Fruit fly (Drosophila melanogaster) whole organism, embryonic: ENCODE results near the gene UQCR-Q.

ENCODE experiments used
- BEAF-32 ChIP-seq: fragments of 200-800 bp; sonication (Bioruptor generic); optimal IDR thresholded peaks from 3 replicates; lab custom pipeline; 2017; ENCODE audit warnings: missing biosample characterization, missing genetic modification characterization, mild to moderate bottlenecking, moderate library complexity, missing genetic modification reagents
- CG11696 ChIP-seq: fragments of 200-800 bp; sonication (Bioruptor generic); IDR thresholded peaks from 2 replicates; pipeline ENCODE4 v1.3.6; 2022; ENCODE audit warnings: missing biosample characterization, missing genetic modification characterization
- CG12071 ChIP-seq: fragments of 200-800 bp; sonication (Bioruptor generic); optimal IDR thresholded peaks from 3 replicates; lab custom pipeline; 2018; ENCODE audit warnings: missing biosample characterization, mild to moderate bottlenecking, missing genetic modification characterization
- CG12744 ChIP-seq: fragments of 200-800 bp; sonication (Bioruptor generic); optimal IDR thresholded peaks from 2 replicates; lab custom pipeline; 2016; ENCODE audit warnings: missing biosample characterization, missing genetic modification characterization
- CG13296 ChIP-seq: fragments of 200-800 bp; sonication (Bioruptor generic); optimal IDR thresholded peaks from 3 replicates; lab custom pipeline; 2018; ENCODE audit warnings: missing biosample characterization, mild to moderate bottlenecking, missing genetic modification characterization
- CG14050 ChIP-seq: fragments of 200-800 bp; sonication (Bioruptor generic); IDR thresholded peaks from 3 replicates; pipeline ENCODE4 v1.3.6; 2022; ENCODE audit warnings: missing biosample characterization, missing genetic modification characterization
- CG18262 ChIP-seq: fragments of 200-800 bp; optimal IDR thresholded peaks from 3 replicates; lab custom pipeline; 2019; ENCODE audit warnings: missing biosample characterization, mild to moderate bottlenecking, missing genetic modification characterization, moderate library complexity
- CG2116 ChIP-seq: fragments of 200-800 bp; sonication (Bioruptor generic); optimal IDR thresholded peaks from 3 replicates; lab custom pipeline; 2018; ENCODE audit warnings: missing biosample characterization, mild to moderate bottlenecking, missing genetic modification characterization
- CG2120 ChIP-seq: fragments of 200-800 bp; sonication (Bioruptor generic); optimal IDR thresholded peaks from 3 replicates; lab custom pipeline; 2016; ENCODE audit warnings: missing biosample characterization, missing genetic modification characterization
- CG31441 ChIP-seq: fragments of 200-800 bp; sonication (Bioruptor generic); IDR thresholded peaks from 2 replicates; pipeline ENCODE4 v1.3.6; 2022; ENCODE audit warnings: missing biosample characterization, missing genetic modification characterization
- CG32532 ChIP-seq: fragments of 200-800 bp; sonication (Bioruptor generic); IDR thresholded peaks from 2 replicates; pipeline ENCODE4 v1.3.6; 2022; ENCODE audit warnings: missing biosample characterization, missing genetic modification characterization
- CG33213 ChIP-seq: fragments of 200-800 bp; sonication (Bioruptor generic); optimal IDR thresholded peaks from 3 replicates; lab custom pipeline; 2016; ENCODE audit warnings: missing biosample characterization, missing genetic modification characterization
- CG34422 ChIP-seq: fragments of 200-800 bp; sonication (Bioruptor generic); IDR thresholded peaks from 3 replicates; pipeline ENCODE4 v1.3.6; 2022; ENCODE audit warnings: missing biosample characterization, missing genetic modification characterization
- CG4360 ChIP-seq: fragments of 200-800 bp; sonication (Bioruptor generic); IDR thresholded peaks from 2 replicates; pipeline ENCODE4 v1.3.6; 2022; ENCODE audit warnings: missing biosample characterization, missing genetic modification characterization
- CG4424 ChIP-seq: fragments of 200-800 bp; sonication (Bioruptor generic); optimal IDR thresholded peaks from 3 replicates; lab custom pipeline; 2016; ENCODE audit warnings: missing biosample characterization, missing genetic modification characterization
- CG7271 ChIP-seq: fragments of 200-800 bp; sonication (Bioruptor generic); optimal IDR thresholded peaks from 2 replicates; lab custom pipeline; 2018; ENCODE audit warnings: missing biosample characterization, mild to moderate bottlenecking, missing genetic modification characterization, moderate library complexity
- CG7745 ChIP-seq: fragments of 200-800 bp; sonication (Bioruptor generic); optimal IDR thresholded peaks from 2 replicates; lab custom pipeline; 2018; ENCODE audit warnings: missing biosample characterization, mild to moderate bottlenecking, missing genetic modification characterization, moderate library complexity
- CG7839 ChIP-seq: fragments of 200-800 bp; sonication (Bioruptor generic); optimal IDR thresholded peaks from 3 replicates; lab custom pipeline; 2018; ENCODE audit warnings: missing biosample characterization, mild to moderate bottlenecking, missing genetic modification characterization, moderate library complexity
- ERR ChIP-seq: fragments of 200-800 bp; sonication (Bioruptor generic); optimal IDR thresholded peaks from 2 replicates; lab custom pipeline; 2016; ENCODE audit warnings: missing biosample characterization, missing genetic modification characterization
- H15 ChIP-seq: fragments of 200-800 bp; sonication (Bioruptor generic); IDR thresholded peaks from 3 replicates; pipeline ENCODE4 v1.3.6; 2022; ENCODE audit warnings: missing biosample characterization, missing genetic modification characterization
- H2.0 ChIP-seq: fragments of 200-800 bp; sonication (Bioruptor generic); IDR thresholded peaks from 2 replicates; pipeline ENCODE4 v1.3.6; 2022; ENCODE audit warnings: missing biosample characterization, missing genetic modification characterization
- Kr ChIP-seq: fragments of 200-800 bp; sonication (Bioruptor generic); optimal IDR thresholded peaks from 2 replicates; lab custom pipeline; 2017; ENCODE audit warnings: missing biosample characterization, mild to moderate bottlenecking, missing genetic modification characterization
- Lhr ChIP-seq: fragments of 200-800 bp; sonication (Bioruptor generic); optimal IDR thresholded peaks from 3 replicates; lab custom pipeline; 2017; ENCODE audit warnings: mild to moderate bottlenecking, missing biosample characterization, missing genetic modification reagents, missing genetic modification characterization
- MBD-R2 ChIP-seq: fragments of 200-800 bp; sonication (Bioruptor generic); IDR thresholded peaks from 2 replicates; pipeline ENCODE4 v1.3.6; 2022; ENCODE audit warnings: missing biosample characterization, missing genetic modification characterization
- MESR4 ChIP-seq: fragments of 200-800 bp; sonication (Bioruptor generic); optimal IDR thresholded peaks from 2 replicates; lab custom pipeline; 2018; ENCODE audit warnings: missing biosample characterization, mild to moderate bottlenecking, missing genetic modification characterization, moderate library complexity
- NK7.1 ChIP-seq: fragments of 200-800 bp; sonication (Bioruptor generic); optimal IDR thresholded peaks from 3 replicates; lab custom pipeline; 2016; ENCODE audit warnings: missing biosample characterization, missing genetic modification characterization
- Neu2 ChIP-seq: fragments of 200-800 bp; sonication (Bioruptor generic); optimal IDR thresholded peaks from 3 replicates; lab custom pipeline; 2016; ENCODE audit warnings: missing biosample characterization, missing genetic modification characterization, borderline replicate concordance
- Oli ChIP-seq: fragments of 200-800 bp; sonication (Bioruptor generic); optimal IDR thresholded peaks from 2 replicates; lab custom pipeline; 2018; ENCODE audit warnings: missing biosample characterization, mild to moderate bottlenecking, missing genetic modification characterization, moderate library complexity
- PHDP ChIP-seq: fragments of 200-800 bp; sonication (Bioruptor generic); optimal IDR thresholded peaks from 3 replicates; lab custom pipeline; 2018; ENCODE audit warnings: missing biosample characterization, mild to moderate bottlenecking, missing genetic modification characterization, moderate library complexity
- Taf1 ChIP-seq: fragments of 200-800 bp; sonication (Bioruptor generic); IDR thresholded peaks from 2 replicates; pipeline ENCODE4 v1.3.6; 2022; ENCODE audit warnings: missing biosample characterization, missing genetic modification characterization
- Xrp1 ChIP-seq: fragments of 200-800 bp; sonication (Bioruptor generic); IDR thresholded peaks from 2 replicates; pipeline ENCODE4 v1.3.6; 2022; ENCODE audit warnings: missing biosample characterization, missing genetic modification characterization
- bsh ChIP-seq, 2 experiments: fragments of 200-800 bp; sonication (Bioruptor generic); optimal IDR thresholded peaks; 2 replicates each; lab custom pipeline; 2017 to 2018; ENCODE audit warnings: mild to moderate bottlenecking in 2 of 2, missing biosample characterization in 2 of 2, missing genetic modification characterization in 2 of 2, moderate library complexity in 1 of 2
- cg ChIP-seq: fragments of 200-800 bp; sonication (Bioruptor generic); optimal IDR thresholded peaks from 3 replicates; lab custom pipeline; 2019; ENCODE audit warnings: missing biosample characterization, mild to moderate bottlenecking, missing genetic modification characterization, moderate library complexity
- dysf ChIP-seq: fragments of 200-800 bp; sonication (Bioruptor generic); IDR thresholded peaks from 3 replicates; pipeline ENCODE4 v1.3.6; 2022; ENCODE audit warnings: missing biosample characterization, missing genetic modification characterization
- gem ChIP-seq: fragments of 200-800 bp; sonication (Bioruptor generic); optimal IDR thresholded peaks from 2 replicates; lab custom pipeline; 2019; ENCODE audit warnings: missing biosample characterization, mild to moderate bottlenecking, missing genetic modification characterization, moderate library complexity
- hkb ChIP-seq, 2 experiments: fragments of 200-800 bp in 1 of 2; fragments of >200 bp in 1 of 2; sonication (Bioruptor generic) in 1 of 2; IDR thresholded peaks in 1 of 2; optimal IDR thresholded peaks in 1 of 2; 2 replicates each; pipeline versions ENCODE4 v1.3.6 to Lab custom; 2017 to 2022; ENCODE audit warnings: missing biosample characterization in 1 of 2, missing genetic modification characterization in 1 of 2
- insv ChIP-seq, 2 experiments: fragments of 200-800 bp; sonication (Bioruptor generic); optimal IDR thresholded peaks; 3 replicates each; lab custom pipeline; 2016 to 2018; ENCODE audit warnings: missing biosample characterization in 2 of 2, missing genetic modification characterization in 2 of 2
- nmo ChIP-seq: fragments of 200-800 bp; sonication (Bioruptor generic); optimal IDR thresholded peaks from 2 replicates; lab custom pipeline; 2018; ENCODE audit warnings: missing biosample characterization, mild to moderate bottlenecking, missing genetic modification characterization, moderate library complexity
- pfk ChIP-seq: fragments of 200-800 bp; sonication (Bioruptor generic); optimal IDR thresholded peaks from 2 replicates; lab custom pipeline; 2018; ENCODE audit warnings: missing biosample characterization, mild to moderate bottlenecking, missing genetic modification characterization, moderate library complexity
- pzg ChIP-seq: fragments of 200-800 bp; sonication (Bioruptor generic); optimal IDR thresholded peaks from 3 replicates; lab custom pipeline; 2018; ENCODE audit warnings: missing biosample characterization, mild to moderate bottlenecking, missing genetic modification characterization, moderate library complexity
- salm ChIP-seq: fragments of 200-800 bp; sonication (Bioruptor generic); optimal IDR thresholded peaks from 2 replicates; lab custom pipeline; 2018; ENCODE audit warnings: missing biosample characterization, mild to moderate bottlenecking, missing genetic modification characterization

The UQCR-Q gene

DNA sequence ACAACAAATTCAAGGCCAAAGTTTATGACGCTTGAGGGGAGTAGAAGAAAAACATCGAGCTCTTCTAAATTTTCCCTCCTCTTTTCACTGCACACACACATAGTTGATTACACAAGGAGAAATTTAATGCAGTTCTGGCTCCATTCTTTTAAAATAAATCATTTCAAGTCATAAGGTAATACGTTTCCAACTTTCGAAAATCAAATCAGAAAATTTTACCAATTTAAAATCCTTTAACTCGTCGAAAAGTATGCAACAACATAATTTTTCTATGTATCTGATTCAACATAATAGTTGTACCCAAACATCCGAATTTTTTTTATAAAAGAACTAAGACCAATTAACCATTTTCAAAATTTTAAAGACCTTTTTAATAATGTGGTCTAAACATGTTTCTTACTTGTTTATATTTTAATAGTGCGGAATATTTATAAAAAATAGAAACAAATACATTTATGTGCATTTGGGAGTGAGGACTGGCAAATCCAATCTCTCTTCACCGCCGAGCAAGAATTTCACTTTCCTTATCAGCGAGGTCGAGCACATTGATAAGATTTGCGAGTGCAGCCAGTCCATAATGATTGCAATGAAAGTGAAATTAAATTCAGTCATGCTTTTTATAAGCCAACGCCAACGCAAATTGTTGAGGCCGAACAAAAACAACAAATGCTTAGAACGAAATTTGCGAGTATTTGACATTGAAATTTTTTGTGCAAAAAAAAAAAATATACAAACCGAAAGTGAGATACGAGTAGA, 31.6 kb downstream of the UQCR-Q start (continued):
- TF ChIP-seq CG33213 (GFP tag; lab: Kevin White, UChicago) (no peak), salm (tag; lab: Kevin White, UChicago) (no peak), CG13296 (GFP tag; lab: Kevin White, UChicago) (no peak), Oli (tag; lab: Kevin White, UChicago) (no peak), CG7745 (tag; lab: Kevin White, UChicago) (no peak), PHDP (tag; lab: Kevin White, UChicago) (peak; percentile 37), NK7.1 (GFP tag; lab: Kevin White, UChicago) (no peak), Taf1 (no peak), CG4424 (GFP tag; lab: Kevin White, UChicago) (no peak), hkb (optimal IDR thresholded peaks at IDR 0.05; lab: Kevin White, UChicago) (no peak), hkb (GFP tag; IDR thresholded peaks at IDR 0.05; lab: Robert Waterston, UW) (no peak), CG14050 (no peak), dysf (GFP tag; lab: Robert Waterston, UW) (no peak), CG12071 (no peak), CG18262 (tag; lab: Kevin White, UChicago) (peak; percentile 16), CG12744 (GFP tag; lab: Kevin White, UChicago) (no peak), CG7271 (tag; lab: Kevin White, UChicago) (no peak), nmo (GFP tag; lab: Kevin White, UChicago) (no peak), BEAF-32 (GFP tag; lab: Kevin White, UChicago) (no peak), CG32532 (GFP tag; lab: Robert Waterston, UW) (no peak), pzg (GFP tag; lab: Kevin White, UChicago) (no peak), bsh (GFP tag; optimal IDR thresholded peaks at IDR 0.05; lab: Kevin White, UChicago) (peak in 1 of 2 experiments; percentile 33), H2.0 (no peak), Neu2 (GFP tag; lab: Kevin White, UChicago) (no peak), Xrp1 (GFP tag; lab: Robert Waterston, UW) (peak; percentile 17; the same call in 1 of the 2 replicates), insv (GFP tag; optimal IDR thresholded peaks at IDR 0.05; lab: Kevin White, UChicago) (peak in 1 of 2 experiments; percentile 15), CG2120 (GFP tag; lab: Kevin White, UChicago) (peak; percentile 34), CG2116 (no peak)

DNA sequence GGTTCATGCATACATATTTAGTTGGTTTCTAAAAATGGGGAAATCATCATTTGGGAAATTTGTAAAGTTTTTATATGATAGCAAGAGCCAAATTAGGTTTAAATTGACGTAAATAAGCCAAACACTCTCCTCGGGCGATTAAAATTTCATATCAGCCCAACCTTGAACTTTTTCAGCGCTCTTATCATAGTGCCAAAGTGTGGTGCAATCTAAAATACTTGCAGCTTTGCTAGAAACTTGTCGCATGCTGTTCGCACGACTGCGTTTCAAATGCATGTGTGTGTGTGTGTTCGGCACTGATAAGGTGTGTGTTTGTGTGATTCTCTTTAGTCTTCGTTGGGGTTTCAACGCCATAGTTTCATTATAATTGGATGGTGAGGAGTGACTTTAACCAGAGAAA, 32.3 kb downstream of the UQCR-Q start:
- TF ChIP-seq cg (peak; percentile 22), CG11696 (GFP tag; lab: Robert Waterston, UW) (peak; percentile 68), gem (tag; lab: Kevin White, UChicago) (no peak)

DNA sequence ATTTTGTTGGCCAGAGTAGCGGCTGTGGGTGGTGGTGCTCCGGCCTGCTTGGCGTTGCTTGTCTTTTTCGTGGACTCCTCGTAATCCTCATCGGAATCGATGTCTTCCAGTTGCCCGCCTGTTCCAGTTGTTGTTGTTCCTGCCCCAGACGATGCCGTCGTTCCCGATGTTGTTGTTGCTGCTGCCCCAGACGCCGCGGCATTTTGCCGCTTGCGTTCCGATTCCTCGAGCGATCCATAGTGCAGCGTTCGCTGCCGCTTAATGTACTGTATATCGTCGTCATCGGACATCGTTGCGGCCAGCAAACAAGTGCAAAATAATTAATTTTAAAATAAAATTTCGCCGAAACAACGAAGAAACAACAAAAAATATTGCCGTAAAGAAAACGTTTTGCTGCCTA, 38.9 kb downstream of the UQCR-Q start:
- no peak for TF ChIP-seq CG7839 (tag; lab: Kevin White, UChicago)
- TF ChIP-seq ERR: no peak
- peak; percentile 75 for TF ChIP-seq MBD-R2 (GFP tag; lab: Robert Waterston, UW)
- TF ChIP-seq Lhr (GFP tag; lab: Kevin White, UChicago): no peak
- peak; percentile 61 for TF ChIP-seq MESR4 (GFP tag; lab: Kevin White, UChicago)
- peak; percentile 75; the same call in 1 of the 3 replicates for TF ChIP-seq CG34422
- peak; percentile 74 for TF ChIP-seq pfk (GFP tag; lab: Kevin White, UChicago)
- TF ChIP-seq CG31441 (GFP tag; lab: Robert Waterston, UW): no peak
- peak; percentile 98 for TF ChIP-seq CG4360 (GFP tag; lab: Robert Waterston, UW)
- no peak for TF ChIP-seq Kr (GFP tag; lab: Kevin White, UChicago)
- no peak for TF ChIP-seq H15
